Worm (Caenorhabditis elegans): ENCODE results near the gene srh-2.

DNA sequence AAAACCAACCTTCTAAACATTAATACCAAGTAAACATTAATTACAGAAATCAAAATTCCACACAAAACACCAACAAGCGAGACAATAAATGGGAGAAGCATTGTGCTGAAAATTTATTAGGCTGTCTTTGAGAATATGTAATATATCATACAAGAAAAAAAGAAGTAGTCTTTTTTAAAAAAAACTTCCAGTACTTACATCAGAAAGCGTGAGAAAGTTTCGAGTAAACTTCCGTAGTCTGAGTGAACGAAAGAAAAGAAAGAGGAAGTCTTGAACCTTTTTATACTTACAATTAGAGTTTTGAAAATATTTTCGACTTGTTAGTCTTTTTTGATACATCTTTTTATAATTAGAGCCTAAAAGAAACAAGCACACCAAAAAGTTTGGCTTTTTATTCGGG lies 8.4 kb upstream of the srh-2 start, which contains the start of gene srbc-40:
- TF ChIP-seq pha-4 (tag; optimal IDR thresholded peaks at IDR 0.05) = no peak
- no peak for TF ChIP-seq tbx-2 (tag; optimal IDR thresholded peaks at IDR 0.05)
- TF ChIP-seq rnt-1 (tag; optimal IDR thresholded peaks at IDR 0.05) = no peak
- no peak for TF ChIP-seq sox-4 (tag; optimal IDR thresholded peaks at IDR 0.05)
- TF ChIP-seq lin-11 (tag; optimal IDR thresholded peaks at IDR 0.05) = no peak
- no peak for TF ChIP-seq che-1 (tag; optimal IDR thresholded peaks at IDR 0.05)
- no peak for TF ChIP-seq nfya-1 (tag; optimal IDR thresholded peaks at IDR 0.05)
- no peak for TF ChIP-seq ama-1 (optimal IDR thresholded peaks at IDR 0.05)
- TF ChIP-seq fkh-10 (GFP tag; optimal IDR thresholded peaks at IDR 0.05) = no peak
- TF ChIP-seq C38D4.7 (GFP tag; optimal IDR thresholded peaks at IDR 0.05) = no peak
- TF ChIP-seq F13H6.1 (tag; optimal IDR thresholded peaks at IDR 0.05) = no peak
- TF ChIP-seq elt-2 (tag; optimal IDR thresholded peaks at IDR 0.05) = no peak
- no peak for TF ChIP-seq dmd-4 (tag; optimal IDR thresholded peaks at IDR 0.05; ENCODE audit: borderline replicate concordance)
- TF ChIP-seq tbx-7 (tag; optimal IDR thresholded peaks at IDR 0.05) = no peak

Measured in whole organism, late embryonic.